Worm (Caenorhabditis elegans): ENCODE measurements around the gene cgr-1.

The cgr-1 gene

DNA sequence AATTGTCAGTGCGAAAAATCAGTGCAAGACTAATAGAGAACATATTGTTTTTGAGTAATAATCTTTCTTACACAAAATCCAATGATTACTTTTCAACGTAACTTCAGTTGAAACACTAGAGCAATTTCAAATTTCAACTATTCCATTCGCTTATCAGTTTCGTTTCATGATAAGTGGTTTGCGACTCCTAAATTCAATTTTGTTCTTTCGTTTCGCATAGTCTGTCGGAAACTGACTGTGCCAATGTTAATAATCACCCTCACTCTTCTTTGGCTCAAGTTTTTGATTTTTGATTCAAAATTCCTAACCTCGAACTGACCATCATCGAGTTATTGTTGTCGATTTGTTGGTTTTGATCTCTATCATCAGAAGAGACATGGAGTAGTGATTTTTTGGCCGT is 51.5 kb downstream of the cgr-1 start:
- TF ChIP-seq elt-2 (tag; optimal IDR thresholded peaks at IDR 0.05) (peak; percentile 68), pqm-1 (tag; optimal IDR thresholded peaks at IDR 0.05) (peak; percentile 85), tbx-2 (tag; optimal IDR thresholded peaks at IDR 0.05) (no peak), nhr-76 (tag; optimal IDR thresholded peaks at IDR 0.05) (no peak)

DNA sequence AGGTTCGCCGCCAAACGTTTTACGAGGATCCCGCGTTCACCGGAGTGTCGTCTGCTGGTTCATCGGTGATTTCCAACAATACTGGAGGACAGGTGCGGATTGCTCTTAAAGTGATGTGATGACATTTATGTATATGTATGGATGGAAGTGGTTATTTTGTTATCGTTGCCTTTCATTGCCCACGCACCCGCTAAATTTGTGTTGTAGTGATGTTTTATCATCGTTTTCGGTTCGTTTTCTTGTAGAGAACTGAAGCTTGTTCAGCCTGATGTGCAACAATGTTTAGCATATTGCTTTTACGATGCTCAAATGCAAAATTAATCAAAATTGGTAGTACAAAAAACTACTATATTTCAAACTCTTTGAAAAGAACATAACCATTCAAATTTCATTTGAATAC is 52.4 kb downstream of the cgr-1 start:
- TF ChIP-seq elt-2 (tag; optimal IDR thresholded peaks at IDR 0.05) (peak; percentile 31), nhr-67 (tag; optimal IDR thresholded peaks at IDR 0.05) (no peak), unc-39 (tag; optimal IDR thresholded peaks at IDR 0.05) (no peak), R02D3.7 (tag; optimal IDR thresholded peaks at IDR 0.05) (no peak), elt-3 (tag; optimal IDR thresholded peaks at IDR 0.05) (no peak), zag-1 (tag; optimal IDR thresholded peaks at IDR 0.05) (no peak), unc-62 (GFP tag; optimal IDR thresholded peaks at IDR 0.05) (no peak)
